Fruit fly (Drosophila melanogaster) whole organism, embryonic: ENCODE measurements around the gene blanks.
A peak's percentile ranks its signal among the peaks of the same experiment; 100 is the strongest.

Experiments used
- Blimp-1 ChIP-seq: fragments of 200-800 bp; sonication (Bioruptor generic); optimal IDR thresholded peaks from 3 replicates; lab custom pipeline; 2018; ENCODE audit warnings: missing biosample characterization, missing genetic modification characterization, mild to moderate bottlenecking, moderate library complexity, missing genetic modification reagents
- CG10267 ChIP-seq: fragments of 200-800 bp; sonication (Bioruptor generic); optimal IDR thresholded peaks from 2 replicates; lab custom pipeline; 2018; ENCODE audit warnings: missing biosample characterization, mild to moderate bottlenecking, missing genetic modification characterization, moderate library complexity
- CG11723 ChIP-seq: fragments of 200-800 bp; sonication (Bioruptor generic); optimal IDR thresholded peaks from 2 replicates; lab custom pipeline; 2017; ENCODE audit warnings: missing biosample characterization, mild to moderate bottlenecking, missing genetic modification characterization
- CG13123 ChIP-seq: fragments of 200-800 bp; sonication (Bioruptor generic); optimal IDR thresholded peaks from 2 replicates; lab custom pipeline; 2016; ENCODE audit warnings: missing biosample characterization, missing genetic modification characterization
- CG13424 ChIP-seq: fragments of 200-800 bp; sonication (Bioruptor generic); optimal IDR thresholded peaks from 2 replicates; lab custom pipeline; 2019; ENCODE audit warnings: missing biosample characterization, mild to moderate bottlenecking, missing genetic modification characterization, moderate library complexity
- CG14667 ChIP-seq: fragments of 200-800 bp; sonication (Bioruptor generic); IDR thresholded peaks from 2 replicates; pipeline ENCODE4 v1.3.6; 2022; ENCODE audit warnings: missing biosample characterization, missing genetic modification characterization
- CG15696 ChIP-seq: fragments of 200-800 bp; sonication (Bioruptor generic); optimal IDR thresholded peaks from 2 replicates; lab custom pipeline; 2019; ENCODE audit warnings: missing biosample characterization, mild to moderate bottlenecking, missing genetic modification characterization, moderate library complexity
- CG18262 ChIP-seq: fragments of 200-800 bp; optimal IDR thresholded peaks from 3 replicates; lab custom pipeline; 2019; ENCODE audit warnings: missing biosample characterization, mild to moderate bottlenecking, missing genetic modification characterization, moderate library complexity
- CG18599 ChIP-seq: fragments of 200-800 bp; sonication (Bioruptor generic); optimal IDR thresholded peaks from 3 replicates; lab custom pipeline; 2017; ENCODE audit warnings: missing biosample characterization, missing genetic modification characterization, mild to moderate bottlenecking, moderate library complexity, missing genetic modification reagents
- CG2202 ChIP-seq: fragments of 200-800 bp; sonication (Bioruptor generic); optimal IDR thresholded peaks from 2 replicates; lab custom pipeline; 2018; ENCODE audit warnings: missing biosample characterization, mild to moderate bottlenecking, missing genetic modification characterization
- CG2678 ChIP-seq: fragments of 200-800 bp; sonication (Bioruptor generic); optimal IDR thresholded peaks from 3 replicates; lab custom pipeline; 2019; ENCODE audit warnings: missing biosample characterization, mild to moderate bottlenecking, missing genetic modification characterization, moderate library complexity
- CG31224 ChIP-seq: fragments of 200-800 bp; sonication (Bioruptor generic); IDR thresholded peaks from 2 replicates; pipeline ENCODE4 v1.3.6; 2022; ENCODE audit warnings: missing biosample characterization, missing genetic modification characterization
- CG3163 ChIP-seq: fragments of 200-800 bp; sonication (Bioruptor generic); optimal IDR thresholded peaks from 3 replicates; lab custom pipeline; 2016; ENCODE audit warnings: missing biosample characterization, missing genetic modification characterization
- CG8388 ChIP-seq: fragments of 200-800 bp; sonication (Bioruptor generic); optimal IDR thresholded peaks from 2 replicates; lab custom pipeline; 2019; ENCODE audit warnings: missing biosample characterization, mild to moderate bottlenecking, missing genetic modification characterization, moderate library complexity
- CG8944 ChIP-seq: fragments of 200-800 bp; sonication (Bioruptor generic); optimal IDR thresholded peaks from 3 replicates; lab custom pipeline; 2016; ENCODE audit warnings: missing biosample characterization, missing genetic modification characterization
- Deaf1 ChIP-seq: fragments of 200-800 bp; optimal IDR thresholded peaks from 3 replicates; lab custom pipeline; 2019; ENCODE audit warnings: missing biosample characterization, mild to moderate bottlenecking, missing genetic modification characterization, moderate library complexity
- Dref ChIP-seq: fragments of 200-800 bp; sonication (Bioruptor generic); IDR thresholded peaks from 2 replicates; pipeline ENCODE4 v1.3.6; 2022; ENCODE audit warnings: missing biosample characterization, missing genetic modification characterization
- Ets65A ChIP-seq: fragments of 200-800 bp; sonication (Bioruptor generic); peaks from one replicate; lab custom pipeline; 2016; ENCODE audit warnings: missing biosample characterization, missing genetic modification characterization
- Hr51 ChIP-seq, 2 experiments: fragments of 200-800 bp; sonication (Bioruptor generic); optimal IDR thresholded peaks; 2 replicates in 1 of 2; 3 replicates in 1 of 2; lab custom pipeline; 2016 to 2018; ENCODE audit warnings: missing biosample characterization in 2 of 2, missing genetic modification characterization in 2 of 2, mild to moderate bottlenecking in 1 of 2, moderate library complexity in 1 of 2
- Nf-YB ChIP-seq: fragments of 200-800 bp; sonication (Bioruptor generic); optimal IDR thresholded peaks from 3 replicates; lab custom pipeline; 2019; ENCODE audit warnings: missing biosample characterization, mild to moderate bottlenecking, missing genetic modification characterization, moderate library complexity
- Nf-YC ChIP-seq: fragments of 200-800 bp; optimal IDR thresholded peaks from 3 replicates; lab custom pipeline; 2019; ENCODE audit warnings: missing biosample characterization, mild to moderate bottlenecking, missing genetic modification characterization, moderate library complexity
- Ptx1 ChIP-seq: fragments of 200-800 bp; sonication (Bioruptor generic); IDR thresholded peaks from 2 replicates; pipeline ENCODE4 v1.3.6; 2022; ENCODE audit warnings: missing biosample characterization, missing genetic modification characterization
- Rfx ChIP-seq: fragments of 200-800 bp; sonication (Bioruptor generic); IDR thresholded peaks from 2 replicates; pipeline ENCODE4 v1.3.6; 2022; ENCODE audit warnings: missing biosample characterization, missing genetic modification characterization
- Trl ChIP-seq, 3 experiments: fragments of >200 bp in 2 of 3; fragments of 200-800 bp in 1 of 3; sonication (Bioruptor generic) in 1 of 3; optimal IDR thresholded peaks; 2 replicates in 1 of 3; 3 replicates in 2 of 3; lab custom pipeline; 2016 to 2017; ENCODE audit warnings: missing biosample characterization in 1 of 3, missing genetic modification characterization in 1 of 3
- aop ChIP-seq: fragments of 200-800 bp; sonication (Bioruptor generic); IDR thresholded peaks from 2 replicates; pipeline ENCODE4 v1.3.6; 2022; ENCODE audit warnings: missing biosample characterization, missing genetic modification characterization
- ash1 ChIP-seq: fragments of 200-800 bp; sonication (Bioruptor generic); optimal IDR thresholded peaks from 2 replicates; lab custom pipeline; 2018; ENCODE audit warnings: missing biosample characterization, mild to moderate bottlenecking, missing genetic modification characterization
- bigmax ChIP-seq: fragments of 200-800 bp; sonication (Bioruptor generic); optimal IDR thresholded peaks from 2 replicates; lab custom pipeline; 2018; ENCODE audit warnings: missing biosample characterization, mild to moderate bottlenecking, missing genetic modification characterization
- croc ChIP-seq: fragments of 200-800 bp; sonication (Bioruptor generic); conservative IDR thresholded peaks from 3 replicates; pipeline ENCODE4 v1.3.6; 2022; ENCODE audit warnings: missing biosample characterization, missing genetic modification characterization
- dati ChIP-seq: fragments of 200-800 bp; sonication (Bioruptor generic); IDR thresholded peaks from 2 replicates; pipeline ENCODE4 v1.3.6; 2022; ENCODE audit warnings: missing biosample characterization, missing genetic modification characterization
- ewg ChIP-seq: fragments of 200-800 bp; sonication (Bioruptor generic); optimal IDR thresholded peaks from 3 replicates; lab custom pipeline; 2017; ENCODE audit warnings: mild to moderate bottlenecking, missing biosample characterization, missing genetic modification reagents, missing genetic modification characterization
- exex ChIP-seq: fragments of 200-800 bp; sonication (Bioruptor generic); optimal IDR thresholded peaks from 4 replicates; lab custom pipeline; 2018; ENCODE audit warnings: missing biosample characterization, mild to moderate bottlenecking, missing genetic modification characterization, moderate library complexity
- fru ChIP-seq: fragments of >200 bp; optimal IDR thresholded peaks from 2 replicates; lab custom pipeline; 2017
- gce ChIP-seq: fragments of 200-800 bp; sonication (Bioruptor generic); IDR thresholded peaks from 3 replicates; pipeline ENCODE4 v1.3.6; 2022; ENCODE audit warnings: missing biosample characterization, missing genetic modification characterization
- kay ChIP-seq: fragments of 200-800 bp; sonication (Bioruptor generic); optimal IDR thresholded peaks from 2 replicates; lab custom pipeline; 2016; ENCODE audit warnings: missing biosample characterization, missing genetic modification characterization
- kni ChIP-seq: fragments of 200-800 bp; sonication (Bioruptor generic); optimal IDR thresholded peaks from 3 replicates; lab custom pipeline; 2017; ENCODE audit warnings: mild to moderate bottlenecking, missing biosample characterization, missing genetic modification reagents, missing genetic modification characterization
- luna ChIP-seq: fragments of 200-800 bp; sonication (Bioruptor generic); optimal IDR thresholded peaks from 2 replicates; lab custom pipeline; 2016; ENCODE audit warnings: missing biosample characterization, missing genetic modification characterization
- nau ChIP-seq: fragments of 200-800 bp; sonication (Bioruptor generic); optimal IDR thresholded peaks from 3 replicates; lab custom pipeline; 2017; ENCODE audit warnings: missing biosample characterization, mild to moderate bottlenecking, missing genetic modification characterization, missing genetic modification reagents
- pzg ChIP-seq: fragments of 200-800 bp; sonication (Bioruptor generic); optimal IDR thresholded peaks from 3 replicates; lab custom pipeline; 2018; ENCODE audit warnings: missing biosample characterization, mild to moderate bottlenecking, missing genetic modification characterization, moderate library complexity
- salm ChIP-seq: fragments of 200-800 bp; sonication (Bioruptor generic); optimal IDR thresholded peaks from 2 replicates; lab custom pipeline; 2018; ENCODE audit warnings: missing biosample characterization, mild to moderate bottlenecking, missing genetic modification characterization
- scrt ChIP-seq: fragments of 200-800 bp; sonication (Bioruptor generic); optimal IDR thresholded peaks from 2 replicates; lab custom pipeline; 2018; ENCODE audit warnings: missing biosample characterization, mild to moderate bottlenecking, missing genetic modification characterization, moderate library complexity
- shn ChIP-seq: fragments of 200-800 bp; sonication (Bioruptor generic); optimal IDR thresholded peaks from 3 replicates; lab custom pipeline; 2016; ENCODE audit warnings: missing biosample characterization, missing genetic modification characterization
- slp2 ChIP-seq: fragments of 200-800 bp; sonication (Bioruptor generic); optimal IDR thresholded peaks from 2 replicates; lab custom pipeline; 2016; ENCODE audit warnings: missing biosample characterization, missing genetic modification characterization
- trh ChIP-seq: fragments of 200-800 bp; sonication (Bioruptor generic); optimal IDR thresholded peaks from 2 replicates; lab custom pipeline; 2016; ENCODE audit warnings: missing biosample characterization, missing genetic modification characterization
- yki ChIP-seq: fragments of >200 bp; optimal IDR thresholded peaks from 3 replicates; lab custom pipeline; 2018

The blanks gene

DNA sequence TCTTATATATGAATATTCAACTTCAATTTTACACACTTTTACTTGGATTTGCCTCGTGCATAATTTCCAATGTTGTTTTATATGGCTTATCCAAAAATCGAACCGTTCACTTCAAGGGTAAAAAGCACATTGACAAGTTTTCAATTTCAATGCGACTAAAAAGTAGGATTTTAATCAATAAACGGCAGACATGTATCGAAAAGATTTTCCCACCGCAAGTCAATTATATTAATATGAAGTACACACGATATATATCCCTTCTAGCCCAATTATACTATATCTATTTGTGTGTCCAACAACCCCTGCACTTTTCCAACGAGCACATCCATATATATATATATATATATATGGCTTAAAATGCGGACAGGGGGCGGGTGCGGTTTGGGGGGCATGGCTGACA lies 12.0 kb upstream of the blanks start, which contains the start of gene CG34342:
TSS of gene CG34342 (minus strand) at position 101 of the 400 bp plus-strand sequence.
- no peak for TF ChIP-seq kay (GFP tag; lab: Kevin White, UChicago)
- no peak for TF ChIP-seq shn
- TF ChIP-seq Blimp-1 (GFP tag; lab: Kevin White, UChicago) = no peak
- no peak for TF ChIP-seq pzg (GFP tag; lab: Kevin White, UChicago)
- no peak for TF ChIP-seq CG11723 (GFP tag; lab: Kevin White, UChicago)
- no peak for TF ChIP-seq CG8388 (GFP tag; lab: Kevin White, UChicago)
- no peak for TF ChIP-seq salm (tag; lab: Kevin White, UChicago)
- TF ChIP-seq nau = no peak
- TF ChIP-seq CG13424 (tag; lab: Kevin White, UChicago) = no peak
- TF ChIP-seq dati (GFP tag; lab: Robert Waterston, UW) = no peak
- TF ChIP-seq CG8944 (GFP tag; lab: Kevin White, UChicago) = no peak
- TF ChIP-seq CG31224 (GFP tag; lab: Robert Waterston, UW) = no peak
- TF ChIP-seq bigmax (GFP tag; lab: Kevin White, UChicago) = no peak
- TF ChIP-seq CG18599 (GFP tag; lab: Kevin White, UChicago) = no peak
- TF ChIP-seq, all 482 proteins: peak for 0

DNA sequence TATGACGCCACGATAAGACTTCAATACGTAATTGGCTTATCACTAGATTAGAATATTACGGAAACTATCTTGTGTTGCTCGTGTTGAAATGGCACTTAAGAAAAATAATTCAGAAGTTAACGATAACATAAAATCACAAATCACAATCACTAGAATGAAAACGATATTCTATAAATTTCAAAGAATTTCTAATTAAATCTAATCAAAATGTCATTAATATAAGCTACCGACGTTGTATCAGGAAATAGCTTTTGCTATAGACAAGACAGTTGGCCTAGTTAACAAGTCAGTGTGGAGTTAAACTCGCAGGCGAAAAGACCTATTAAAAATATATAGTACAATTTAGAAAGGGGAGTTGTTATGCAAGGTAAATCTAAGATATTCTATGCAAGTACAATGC lies 19.3 kb downstream of the blanks start, which contains the start of gene CG4835:
TSS of gene CG4835 (plus strand) at position 301 of the 400 bp plus-strand sequence.
- TF ChIP-seq CG14667 (GFP tag; lab: Robert Waterston, UW) (no peak), exex (tag; lab: Kevin White, UChicago) (peak; percentile 79)

DNA sequence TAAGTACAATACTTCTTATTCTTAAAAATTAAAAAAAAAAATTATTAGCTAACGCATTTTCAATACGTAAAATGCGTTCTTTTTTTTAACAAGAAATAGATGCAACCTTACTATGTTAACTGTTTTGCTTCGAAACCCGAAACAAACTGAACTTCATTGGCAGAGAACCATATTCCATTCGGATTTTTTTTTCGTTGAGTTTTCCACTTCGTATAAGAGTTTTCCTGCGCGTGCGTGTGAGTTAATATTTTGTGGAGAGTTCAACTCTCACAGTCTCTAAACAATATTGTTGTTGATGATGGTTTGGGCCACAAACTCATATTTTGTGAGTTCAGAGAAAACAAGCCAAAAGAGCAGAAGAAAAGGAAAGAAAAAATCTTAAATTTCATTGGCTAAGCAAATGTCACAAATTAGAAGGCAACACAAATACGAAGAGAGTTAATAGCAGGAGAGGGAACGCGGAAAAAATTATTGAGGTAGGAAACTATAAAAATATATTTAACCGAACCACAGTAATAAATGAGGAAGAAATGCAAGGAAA lies 46.2 kb downstream of the blanks start:
- TF ChIP-seq Trl (optimal IDR thresholded peaks at IDR 0.05; lab: Kevin White, UChicago) (peak in 1 of 2 experiments; percentile 39), Trl (GFP tag; optimal IDR thresholded peaks at IDR 0.05; lab: Kevin White, UChicago) (no peak), Nf-YC (tag; lab: Kevin White, UChicago) (peak; percentile 82), luna (no peak), Deaf1 (tag; lab: Kevin White, UChicago) (peak; percentile 86), ewg (GFP tag; lab: Kevin White, UChicago) (peak; percentile 55), Nf-YB (GFP tag; lab: Kevin White, UChicago) (peak; percentile 74)

DNA sequence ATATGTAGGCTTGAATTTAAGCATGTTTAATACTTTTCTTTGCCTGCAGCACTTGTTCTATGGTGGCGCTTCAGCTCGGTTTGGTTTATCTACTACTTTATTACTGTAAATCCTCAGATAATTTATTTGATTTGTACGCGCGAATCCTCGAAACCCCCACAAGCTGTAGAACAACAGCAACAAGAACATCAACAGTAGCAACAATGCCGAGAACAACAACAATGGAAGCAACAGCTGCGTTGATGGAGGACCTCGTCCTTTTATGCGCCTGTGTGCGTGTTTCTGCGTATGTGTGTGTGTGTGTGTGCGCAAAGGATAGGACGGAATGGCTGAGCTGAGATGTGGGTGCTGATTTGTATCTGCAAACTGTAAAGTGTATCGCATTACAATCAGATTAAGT lies 50.9 kb downstream of the blanks start:
- TF ChIP-seq nau (no peak), Hr51 (GFP tag; optimal IDR thresholded peaks at IDR 0.05; lab: Kevin White, UChicago) (no peak), CG2202 (tag; lab: Kevin White, UChicago) (no peak), yki (lab: Kevin White, UChicago) (no peak), slp2 (GFP tag; lab: Kevin White, UChicago) (no peak), CG18262 (tag; lab: Kevin White, UChicago) (no peak), aop (no peak), CG2678 (peak; percentile 19), CG3163 (GFP tag; lab: Kevin White, UChicago) (no peak), CG18599 (GFP tag; lab: Kevin White, UChicago) (peak; percentile 26), fru (lab: Kevin White, UChicago) (no peak), trh (no peak), CG13123 (GFP tag; lab: Kevin White, UChicago) (no peak), Rfx (GFP tag; lab: Robert Waterston, UW) (no peak), ash1 (GFP tag; lab: Kevin White, UChicago) (no peak), CG15696 (tag; lab: Kevin White, UChicago) (no peak), scrt (GFP tag; lab: Kevin White, UChicago) (peak; percentile 85), CG10267 (tag; lab: Kevin White, UChicago) (no peak), croc (GFP tag; lab: Robert Waterston, UW) (0 out of 3 replicates have a peak, but pooled peaks have one; percentile 7), gce (no peak), Dref (GFP tag; lab: Robert Waterston, UW) (no peak), kni (GFP tag; lab: Kevin White, UChicago) (no peak), Ptx1 (GFP tag; lab: Robert Waterston, UW) (no peak), Ets65A (GFP tag; lab: Kevin White, UChicago) (peak; percentile 52)
